Fruit fly (Drosophila melanogaster): ENCODE measurements around the gene AMPKalpha.

- TF ChIP-seq CG14711 (tag; optimal IDR thresholded peaks at IDR 0.05) = no peak
- TF ChIP-seq tj (GFP tag; optimal IDR thresholded peaks at IDR 0.05) = no peak
- TF ChIP-seq toe (GFP tag; optimal IDR thresholded peaks at IDR 0.05) = no peak
- TF ChIP-seq cic (GFP tag; optimal IDR thresholded peaks at IDR 0.05) = no peak
- no peak for TF ChIP-seq Mnt (GFP tag; optimal IDR thresholded peaks at IDR 0.05)
- TF ChIP-seq bab1 (GFP tag; optimal IDR thresholded peaks at IDR 0.05) = no peak
- TF ChIP-seq CG1620 (GFP tag; optimal IDR thresholded peaks at IDR 0.05) = no peak
- no peak for TF ChIP-seq CG5204 (GFP tag; optimal IDR thresholded peaks at IDR 0.05)
- no peak for TF ChIP-seq Crg-1 (GFP tag; optimal IDR thresholded peaks at IDR 0.05)
- TF ChIP-seq CG12768 (GFP tag; optimal IDR thresholded peaks at IDR 0.05) = no peak
- TF ChIP-seq Hr96 (GFP tag; optimal IDR thresholded peaks at IDR 0.05) = no peak
- no peak for TF ChIP-seq cnc (optimal IDR thresholded peaks at IDR 0.05)
- TF ChIP-seq CG11617 (GFP tag; optimal IDR thresholded peaks at IDR 0.05) = no peak
- TF ChIP-seq Clk (GFP tag; optimal IDR thresholded peaks at IDR 0.05) = no peak
Measured at dm6 chrX:1405012-1405411, 29.7 kb downstream of the AMPKalpha start.

Measured in whole organism, adult.